Fruit fly (Drosophila melanogaster) S2 (cell line): ENCODE measurements around the gene CG45101.

Experiments used
- CG8478 ChIP-seq: fragments of >200 bp; optimal IDR thresholded peaks from 2 replicates; lab custom pipeline; 2018
- CTCF ChIP-seq, 2 experiments: fragments of >200 bp; optimal IDR thresholded peaks; 2 replicates each; lab custom pipeline; 2018

DNA sequence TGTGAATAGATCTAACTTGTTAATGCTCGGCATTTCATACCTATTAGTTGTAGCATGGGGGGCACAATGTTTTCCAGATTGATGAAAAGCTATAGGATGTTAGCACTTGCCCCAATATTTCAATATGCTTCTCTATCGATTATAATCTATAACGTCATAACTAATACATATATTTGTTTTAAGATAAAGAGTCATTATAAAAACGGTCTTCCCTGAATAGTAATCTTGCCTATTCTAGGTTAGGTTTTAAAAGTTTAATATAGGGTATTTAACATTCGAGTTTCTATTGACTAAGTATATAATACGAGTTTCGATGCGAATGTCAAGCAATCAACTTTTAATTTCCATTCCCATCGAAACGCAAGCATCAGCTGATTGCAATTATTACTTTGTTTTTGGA lies 3.6 kb upstream of the CG45101 start, which contains the start of the genes CG6321 and Blos2:
- TF ChIP-seq CTCF (optimal IDR thresholded peaks at IDR 0.05; lab: Kevin White, UChicago) (no peak), CG8478 (lab: Kevin White, UChicago) (no peak)
